Fruit fly (Drosophila melanogaster) whole organism, embryonic: ENCODE results near the gene srp.

ENCODE experiments used
- B-H1 ChIP-seq: fragments of 200-800 bp; sonication (Bioruptor generic); IDR thresholded peaks from 3 replicates; pipeline ENCODE4 v1.3.6; 2022; ENCODE audit warnings: missing biosample characterization, missing genetic modification characterization
- Bteb2 ChIP-seq: fragments of 200-800 bp; sonication (Bioruptor generic); optimal IDR thresholded peaks from 2 replicates; lab custom pipeline; 2016; ENCODE audit warnings: missing biosample characterization, missing genetic modification characterization
- CG10543 ChIP-seq: fragments of 200-800 bp; sonication (Bioruptor generic); optimal IDR thresholded peaks from 3 replicates; lab custom pipeline; 2017; ENCODE audit warnings: missing biosample characterization, mild to moderate bottlenecking, missing genetic modification characterization, moderate library complexity
- CG11398 ChIP-seq: fragments of 200-800 bp; sonication (Bioruptor generic); optimal IDR thresholded peaks from 2 replicates; lab custom pipeline; 2016; ENCODE audit warnings: missing biosample characterization, missing genetic modification characterization
- CG1233 ChIP-seq: fragments of 200-800 bp; sonication (Bioruptor generic); optimal IDR thresholded peaks from 4 replicates; lab custom pipeline; 2018; ENCODE audit warnings: missing biosample characterization, mild to moderate bottlenecking, missing genetic modification characterization
- CG13287 ChIP-seq: fragments of 200-800 bp; sonication (Bioruptor generic); IDR thresholded peaks from 2 replicates; pipeline ENCODE4 v1.3.6; 2022; ENCODE audit warnings: missing biosample characterization, missing genetic modification characterization; ENCODE audit not compliant: partially characterized antibody
- CG1602 ChIP-seq: fragments of 200-800 bp; sonication (Bioruptor generic); optimal IDR thresholded peaks from 3 replicates; lab custom pipeline; 2016; ENCODE audit warnings: missing biosample characterization, missing genetic modification characterization
- CG1792 ChIP-seq: fragments of 200-800 bp; sonication (Bioruptor generic); optimal IDR thresholded peaks from 2 replicates; lab custom pipeline; 2016; ENCODE audit warnings: missing biosample characterization, missing genetic modification characterization
- CG1832 ChIP-seq: fragments of 200-800 bp; sonication (Bioruptor generic); optimal IDR thresholded peaks from 2 replicates; lab custom pipeline; 2017; ENCODE audit warnings: missing biosample characterization, mild to moderate bottlenecking, missing genetic modification characterization, inconsistent platforms
- CG18619 ChIP-seq: fragments of 200-800 bp; sonication (Bioruptor generic); optimal IDR thresholded peaks from 3 replicates; lab custom pipeline; 2017; ENCODE audit warnings: missing biosample characterization, mild to moderate bottlenecking, missing genetic modification characterization
- CG2120 ChIP-seq: fragments of 200-800 bp; sonication (Bioruptor generic); optimal IDR thresholded peaks from 3 replicates; lab custom pipeline; 2016; ENCODE audit warnings: missing biosample characterization, missing genetic modification characterization
- CG2199 ChIP-seq: fragments of 200-800 bp; sonication (Bioruptor generic); IDR thresholded peaks from 3 replicates; pipeline ENCODE4 v1.3.6; 2022; ENCODE audit warnings: missing biosample characterization, missing genetic modification characterization
- CG2875 ChIP-seq: fragments of 200-800 bp; sonication (Bioruptor generic); optimal IDR thresholded peaks from 2 replicates; lab custom pipeline; 2017; ENCODE audit warnings: missing biosample characterization, mild to moderate bottlenecking, missing genetic modification characterization, missing genetic modification reagents
- CG34224 ChIP-seq: fragments of 200-800 bp; sonication (Bioruptor generic); IDR thresholded peaks from 3 replicates; pipeline ENCODE4 v1.3.6; 2022; ENCODE audit warnings: missing biosample characterization, missing genetic modification characterization; ENCODE audit not compliant: partially characterized antibody
- CG4360 ChIP-seq: fragments of 200-800 bp; sonication (Bioruptor generic); IDR thresholded peaks from 2 replicates; pipeline ENCODE4 v1.3.6; 2022; ENCODE audit warnings: missing biosample characterization, missing genetic modification characterization
- CG4707 ChIP-seq: fragments of 200-800 bp; sonication (Bioruptor generic); optimal IDR thresholded peaks from 2 replicates; lab custom pipeline; 2018; ENCODE audit warnings: missing biosample characterization, mild to moderate bottlenecking, missing genetic modification characterization, moderate library complexity
- CG7357 ChIP-seq: fragments of 200-800 bp; sonication (Bioruptor generic); IDR thresholded peaks from 3 replicates; pipeline ENCODE4 v1.3.6; 2022; ENCODE audit warnings: missing biosample characterization, missing genetic modification characterization
- CG7928 ChIP-seq: fragments of 200-800 bp; sonication (Bioruptor generic); optimal IDR thresholded peaks from 2 replicates; lab custom pipeline; 2017; ENCODE audit warnings: missing biosample characterization, mild to moderate bottlenecking, missing genetic modification characterization
- CHES-1-like ChIP-seq: fragments of 200-800 bp; sonication (Bioruptor generic); optimal IDR thresholded peaks from 2 replicates; lab custom pipeline; 2016; ENCODE audit warnings: missing biosample characterization, missing genetic modification characterization
- Drgx ChIP-seq: fragments of 200-800 bp; sonication (Bioruptor generic); IDR thresholded peaks from 2 replicates; pipeline ENCODE4 v1.3.6; 2022; ENCODE audit warnings: missing biosample characterization, missing genetic modification characterization
- E2f1 ChIP-seq: fragments of 200-800 bp; sonication (Bioruptor generic); IDR thresholded peaks from 2 replicates; pipeline ENCODE4 v1.3.6; 2022; ENCODE audit warnings: missing biosample characterization, missing genetic modification characterization
- Fer2 ChIP-seq: fragments of 200-800 bp; sonication (Bioruptor generic); optimal IDR thresholded peaks from 2 replicates; lab custom pipeline; 2018; ENCODE audit warnings: missing biosample characterization, mild to moderate bottlenecking, missing genetic modification characterization, moderate library complexity
- H15 ChIP-seq: fragments of 200-800 bp; sonication (Bioruptor generic); IDR thresholded peaks from 3 replicates; pipeline ENCODE4 v1.3.6; 2022; ENCODE audit warnings: missing biosample characterization, missing genetic modification characterization
- HmgZ ChIP-seq: fragments of 200-800 bp; sonication (Bioruptor generic); optimal IDR thresholded peaks from 2 replicates; lab custom pipeline; 2018; ENCODE audit warnings: missing biosample characterization, mild to moderate bottlenecking, missing genetic modification characterization
- Lpt ChIP-seq: fragments of >200 bp; optimal IDR thresholded peaks from 2 replicates; lab custom pipeline; 2018; ENCODE audit warnings: missing biosample characterization, missing genetic modification characterization
- Max ChIP-seq: fragments of 200-800 bp; sonication (Bioruptor generic); optimal IDR thresholded peaks from 2 replicates; lab custom pipeline; 2016; ENCODE audit warnings: missing biosample characterization, mild to moderate bottlenecking, missing genetic modification characterization
- Pdp1 ChIP-seq, 2 experiments: fragments of 200-800 bp; sonication (Bioruptor generic); optimal IDR thresholded peaks; 3 replicates each; lab custom pipeline; 2016; ENCODE audit warnings: missing biosample characterization in 2 of 2, missing genetic modification characterization in 2 of 2, mild to moderate bottlenecking in 1 of 2, moderate library complexity in 1 of 2
- Sin3A ChIP-seq: fragments of >200 bp; optimal IDR thresholded peaks from 2 replicates; lab custom pipeline; 2018
- Sox100B ChIP-seq: fragments of 200-800 bp; sonication (Bioruptor generic); optimal IDR thresholded peaks from 3 replicates; lab custom pipeline; 2018; ENCODE audit warnings: missing biosample characterization, mild to moderate bottlenecking, missing genetic modification characterization
- Spps ChIP-seq: fragments of 200-800 bp; sonication (Bioruptor generic); optimal IDR thresholded peaks from 2 replicates; lab custom pipeline; 2018; ENCODE audit warnings: missing biosample characterization, mild to moderate bottlenecking, missing genetic modification characterization
- Sry-β ChIP-seq: fragments of 200-800 bp; sonication (Bioruptor generic); optimal IDR thresholded peaks from 2 replicates; lab custom pipeline; 2018; ENCODE audit warnings: missing biosample characterization, mild to moderate bottlenecking, missing genetic modification characterization, moderate library complexity
- ap ChIP-seq: fragments of 200-800 bp; sonication (Bioruptor generic); IDR thresholded peaks from 2 replicates; pipeline ENCODE4 v1.3.6; 2022; ENCODE audit warnings: missing biosample characterization, missing genetic modification characterization
- ara ChIP-seq: fragments of 200-800 bp; sonication (Bioruptor generic); IDR thresholded peaks from 2 replicates; pipeline ENCODE4 v1.3.6; 2022; ENCODE audit warnings: missing biosample characterization, missing genetic modification characterization
- ato ChIP-seq: fragments of 200-800 bp; sonication (Bioruptor generic); IDR thresholded peaks from 2 replicates; pipeline ENCODE4 v1.3.6; 2022; ENCODE audit warnings: missing biosample characterization, missing genetic modification characterization; ENCODE audit not compliant: partially characterized antibody
- bab2 ChIP-seq: fragments of 200-800 bp; sonication (Bioruptor generic); optimal IDR thresholded peaks from 2 replicates; lab custom pipeline; 2016; ENCODE audit warnings: missing biosample characterization, missing genetic modification characterization
- btn ChIP-seq: fragments of 200-800 bp; sonication (Bioruptor generic); optimal IDR thresholded peaks from 2 replicates; lab custom pipeline; 2016; ENCODE audit warnings: missing biosample characterization, missing genetic modification characterization
- crp ChIP-seq, 2 experiments: fragments of 200-800 bp; sonication (Bioruptor generic); optimal IDR thresholded peaks; 2 replicates in 1 of 2; 3 replicates in 1 of 2; lab custom pipeline; 2017; ENCODE audit warnings: missing biosample characterization in 2 of 2, missing genetic modification characterization in 2 of 2, mild to moderate bottlenecking in 1 of 2, moderate library complexity in 1 of 2
- danr ChIP-seq: fragments of 200-800 bp; sonication (Bioruptor generic); IDR thresholded peaks from 2 replicates; pipeline ENCODE4 v1.3.6; 2022; ENCODE audit warnings: missing biosample characterization, missing genetic modification characterization
- dimm ChIP-seq: fragments of 200-800 bp; sonication (Bioruptor generic); IDR thresholded peaks from 2 replicates; pipeline ENCODE4 v1.3.6; 2022; ENCODE audit warnings: missing biosample characterization, missing genetic modification characterization
- dysf ChIP-seq: fragments of 200-800 bp; sonication (Bioruptor generic); IDR thresholded peaks from 3 replicates; pipeline ENCODE4 v1.3.6; 2022; ENCODE audit warnings: missing biosample characterization, missing genetic modification characterization
- gfzf ChIP-seq: fragments of 200-800 bp; sonication (Bioruptor generic); optimal IDR thresholded peaks from 2 replicates; lab custom pipeline; 2016; ENCODE audit warnings: missing biosample characterization, mild to moderate bottlenecking, missing genetic modification characterization, moderate library complexity
- gt ChIP-seq: fragments of 200-800 bp; sonication (Bioruptor generic); IDR thresholded peaks from 2 replicates; pipeline ENCODE4 v1.3.6; 2022; ENCODE audit warnings: missing biosample characterization, missing genetic modification characterization
- ind ChIP-seq: fragments of 200-800 bp; sonication (Bioruptor generic); optimal IDR thresholded peaks from 3 replicates; lab custom pipeline; 2016; ENCODE audit warnings: missing biosample characterization, missing genetic modification characterization
- insv ChIP-seq, 2 experiments: fragments of 200-800 bp; sonication (Bioruptor generic); optimal IDR thresholded peaks; 3 replicates each; lab custom pipeline; 2016 to 2018; ENCODE audit warnings: missing biosample characterization in 2 of 2, missing genetic modification characterization in 2 of 2
- luna ChIP-seq: fragments of 200-800 bp; sonication (Bioruptor generic); optimal IDR thresholded peaks from 2 replicates; lab custom pipeline; 2016; ENCODE audit warnings: missing biosample characterization, missing genetic modification characterization
- org-1 ChIP-seq: fragments of 200-800 bp; sonication (Bioruptor generic); optimal IDR thresholded peaks from 2 replicates; lab custom pipeline; 2017; ENCODE audit warnings: missing biosample characterization, missing genetic modification characterization
- pum ChIP-seq: fragments of 200-800 bp; sonication (Bioruptor generic); optimal IDR thresholded peaks from 2 replicates; lab custom pipeline; 2016; ENCODE audit warnings: missing biosample characterization, missing genetic modification characterization
- row ChIP-seq: fragments of 200-800 bp; sonication (Bioruptor generic); IDR thresholded peaks from 3 replicates; pipeline ENCODE4 v1.3.6; 2022; ENCODE audit warnings: missing biosample characterization, missing genetic modification characterization
- sqz ChIP-seq: fragments of 200-800 bp; sonication (Bioruptor generic); optimal IDR thresholded peaks from 3 replicates; lab custom pipeline; 2018; ENCODE audit warnings: missing biosample characterization, mild to moderate bottlenecking, missing genetic modification characterization
- trh ChIP-seq: fragments of 200-800 bp; sonication (Bioruptor generic); optimal IDR thresholded peaks from 2 replicates; lab custom pipeline; 2016; ENCODE audit warnings: missing biosample characterization, missing genetic modification characterization
- z ChIP-seq: fragments of 200-800 bp; sonication (Bioruptor generic); IDR thresholded peaks from 3 replicates; pipeline ENCODE4 v1.3.6; 2022; ENCODE audit warnings: missing biosample characterization, missing genetic modification characterization

Gene srp

dm6 chr3R:16004691-16005474 lies 18.9 kb downstream of the srp start (continued):
- TF ChIP-seq Spps (tag; lab: Kevin White, UChicago) = no peak
- no peak for TF ChIP-seq gfzf (GFP tag; lab: Kevin White, UChicago)
- 0 out of 3 replicates have a peak, but pooled peaks have one; percentile 24 for TF ChIP-seq CG2199 (GFP tag; lab: Robert Waterston, UW)
- TF ChIP-seq row (GFP tag; lab: Robert Waterston, UW) = no peak
- TF ChIP-seq Sry-β (GFP tag; lab: Kevin White, UChicago) = no peak
- no peak for TF ChIP-seq Sox100B (GFP tag; lab: Kevin White, UChicago)
- TF ChIP-seq ara (GFP tag; lab: Robert Waterston, UW) = no peak
- peak; percentile 51; the same call in 1 of the 2 replicates for TF ChIP-seq CG4360 (GFP tag; lab: Robert Waterston, UW)
- TF ChIP-seq CG1792 (GFP tag; lab: Kevin White, UChicago) = no peak
- no peak for TF ChIP-seq luna (GFP tag; lab: Kevin White, UChicago)
- no peak for TF ChIP-seq CG18619 (GFP tag; lab: Kevin White, UChicago)
- TF ChIP-seq CG4707 (GFP tag; lab: Kevin White, UChicago) = no peak
- no peak for TF ChIP-seq CG7928 (GFP tag; lab: Kevin White, UChicago)
- no peak for TF ChIP-seq CG11398
- no peak for TF ChIP-seq Lpt (GFP tag; lab: Kevin White, UChicago)
- TF ChIP-seq danr (GFP tag; lab: Robert Waterston, UW) = no peak
- no peak for TF ChIP-seq Max (GFP tag; lab: Kevin White, UChicago)
- no peak for TF ChIP-seq CG2120 (GFP tag; lab: Kevin White, UChicago)
- no peak for TF ChIP-seq gt (GFP tag; lab: Robert Waterston, UW)
- TF ChIP-seq CG1233 (GFP tag; lab: Kevin White, UChicago) = no peak
- no peak for TF ChIP-seq CHES-1-like (GFP tag; lab: Kevin White, UChicago)
- no peak for TF ChIP-seq Sin3A (lab: Kevin White, UChicago)
- TF ChIP-seq bab2 = no peak
- no peak for TF ChIP-seq z (GFP tag; lab: Robert Waterston, UW)
- TF ChIP-seq btn (GFP tag; lab: Kevin White, UChicago) = no peak
- TF ChIP-seq CG10543 = peak; percentile 97
- no peak for TF ChIP-seq Bteb2 (GFP tag; lab: Kevin White, UChicago)
- TF ChIP-seq crp (GFP tag; optimal IDR thresholded peaks at IDR 0.05; lab: Kevin White, UChicago) = no peak
- no peak for TF ChIP-seq Drgx (GFP tag; lab: Robert Waterston, UW)
- TF ChIP-seq Fer2 (tag; lab: Kevin White, UChicago) = no peak
- TF ChIP-seq trh (GFP tag; lab: Kevin White, UChicago) = no peak
- TF ChIP-seq CG13287 (GFP tag; lab: Robert Waterston, UW) = no peak
- TF ChIP-seq CG7357 (GFP tag; lab: Robert Waterston, UW) = no peak
- TF ChIP-seq CG2875 (GFP tag; lab: Kevin White, UChicago) = no peak
- peak in 1 of 2 experiments; percentile 6 for TF ChIP-seq insv (GFP tag; optimal IDR thresholded peaks at IDR 0.05; lab: Kevin White, UChicago)
- TF ChIP-seq dysf (GFP tag; lab: Robert Waterston, UW) = no peak
- no peak for TF ChIP-seq E2f1
- TF ChIP-seq ato (GFP tag; lab: Robert Waterston, UW) = no peak
- 0 out of 3 replicates have a peak, but pooled peaks have one; percentile 8 for TF ChIP-seq CG34224 (GFP tag; lab: Robert Waterston, UW)
- TF ChIP-seq ap (GFP tag; lab: Robert Waterston, UW) = no peak
- TF ChIP-seq H15 (GFP tag; lab: Robert Waterston, UW) = no peak
- no peak for TF ChIP-seq CG1602
- no peak for TF ChIP-seq pum
- TF ChIP-seq org-1 (GFP tag; lab: Kevin White, UChicago) = no peak
- TF ChIP-seq dimm = no peak
- TF ChIP-seq Pdp1 (GFP tag; optimal IDR thresholded peaks at IDR 0.05; lab: Kevin White, UChicago) = peak in 1 of 2 experiments; percentile 67
- TF ChIP-seq CG1832 (GFP tag; lab: Kevin White, UChicago) = peak; percentile 15
- TF ChIP-seq sqz (GFP tag; lab: Kevin White, UChicago) = peak; percentile 7
- TF ChIP-seq B-H1 (GFP tag; lab: Robert Waterston, UW) = no peak
- peak; percentile 72 for TF ChIP-seq HmgZ (tag; lab: Kevin White, UChicago)
- no peak for TF ChIP-seq ind (GFP tag; lab: Kevin White, UChicago)
